Fruit fly (Drosophila melanogaster) S2 (cell line): Measurements from ENCODE around the gene CG46467.

Experiments
- CG8478 ChIP-seq: fragments of >200 bp; optimal IDR thresholded peaks from 2 replicates; lab custom pipeline; 2018
- CTCF ChIP-seq, 2 experiments: fragments of >200 bp; optimal IDR thresholded peaks; 2 replicates each; lab custom pipeline; 2018

DNA sequence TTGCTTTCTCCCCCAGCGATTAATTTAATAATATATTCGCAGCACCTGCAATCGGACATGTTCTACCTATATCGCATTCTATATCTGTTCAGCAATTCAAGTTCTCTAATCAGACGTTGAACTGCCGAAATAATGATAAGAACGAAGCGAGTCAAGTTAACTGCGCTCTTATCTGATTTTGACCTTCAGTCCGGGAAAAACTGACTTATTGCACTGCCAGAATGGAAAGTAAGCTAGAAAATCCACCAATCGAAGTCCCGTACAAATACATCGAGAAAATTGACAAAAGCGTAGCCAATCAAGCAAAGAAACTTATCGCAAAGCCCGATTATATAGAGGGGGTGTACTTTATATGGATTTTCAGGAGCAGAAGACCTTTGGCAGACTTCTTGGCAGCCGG is 93.8 kb downstream of the CG46467 start:
- TF ChIP-seq CG8478 (lab: Kevin White, UChicago) = no peak
- TF ChIP-seq CTCF (optimal IDR thresholded peaks at IDR 0.05; lab: Kevin White, UChicago) = no peak
